Worm (Caenorhabditis elegans) whole organism, L2 larva: ENCODE measurements around the gene bath-27.

Experiments used
- C34F6.9 ChIP-seq: fragments of 150-350 bp; optimal IDR thresholded peaks from 2 replicates; lab custom pipeline; 2014; ENCODE audit warnings: missing biosample characterization, missing genetic modification characterization
- F13H6.1 ChIP-seq: sonication (generic microtip); optimal IDR thresholded peaks from 2 replicates; lab custom pipeline; 2016; ENCODE audit warnings: missing genetic modification characterization, missing compliant biosample characterization
- R02D3.7 ChIP-seq: fragments of 150-350 bp; optimal IDR thresholded peaks from 2 replicates; lab custom pipeline; 2014; ENCODE audit warnings: missing biosample characterization, missing genetic modification characterization
- Y55F3AM.14 ChIP-seq: fragments of 200-800 bp; sonication (Bioruptor generic); optimal IDR thresholded peaks from 2 replicates; lab custom pipeline; 2018; ENCODE audit warnings: mild to moderate bottlenecking, missing genetic modification characterization, missing compliant biosample characterization
- ZK546.5 ChIP-seq: sonication (generic microtip); optimal IDR thresholded peaks from 2 replicates; lab custom pipeline; 2017; ENCODE audit warnings: missing biosample characterization, missing genetic modification characterization
- alr-1 ChIP-seq: fragments of 150-350 bp; optimal IDR thresholded peaks from 2 replicates; lab custom pipeline; 2014; ENCODE audit warnings: missing biosample characterization, missing genetic modification characterization
- aly-2 ChIP-seq: fragments of 150-350 bp; optimal IDR thresholded peaks from 2 replicates; lab custom pipeline; 2014; ENCODE audit warnings: missing biosample characterization, missing genetic modification characterization
- ama-1 ChIP-seq: fragments of 150-350 bp; optimal IDR thresholded peaks from 2 replicates; lab custom pipeline; 2018; ENCODE audit warnings: inconsistent platforms
- blmp-1 ChIP-seq: sonication (generic microtip); optimal IDR thresholded peaks from 2 replicates; lab custom pipeline; 2017; ENCODE audit warnings: missing genetic modification characterization, mild to moderate bottlenecking, missing compliant biosample characterization, antibody characterized with exemption, moderate library complexity; ENCODE audit not compliant: insufficient read depth
- ceh-16 ChIP-seq: fragments of 150-350 bp; optimal IDR thresholded peaks from 2 replicates; lab custom pipeline; 2014; ENCODE audit warnings: missing biosample characterization, missing genetic modification characterization
- dmd-4 ChIP-seq: sonication (generic microtip); optimal IDR thresholded peaks from 2 replicates; lab custom pipeline; 2017; ENCODE audit warnings: missing biosample characterization, missing genetic modification characterization
- egl-27 ChIP-seq: sonication (generic microtip); optimal IDR thresholded peaks from 3 replicates; lab custom pipeline; 2017; ENCODE audit warnings: missing biosample characterization, missing genetic modification reagents, missing genetic modification characterization
- elt-3 ChIP-seq: sonication (generic microtip); optimal IDR thresholded peaks from 2 replicates; lab custom pipeline; 2017; ENCODE audit warnings: missing biosample characterization, missing genetic modification characterization
- fos-1 ChIP-seq: fragments of 150-350 bp; optimal IDR thresholded peaks from 2 replicates; lab custom pipeline; 2014; ENCODE audit warnings: missing biosample characterization, missing genetic modification characterization
- gmeb-1 ChIP-seq: fragments of 150-350 bp; optimal IDR thresholded peaks from 2 replicates; lab custom pipeline; 2014; ENCODE audit warnings: missing biosample characterization, missing genetic modification characterization
- lin-13 ChIP-seq: fragments of 150-350 bp; optimal IDR thresholded peaks from 2 replicates; lab custom pipeline; 2014; ENCODE audit warnings: missing biosample characterization, missing genetic modification reagents, missing genetic modification characterization
- lin-39 ChIP-seq: fragments of 150-350 bp; optimal IDR thresholded peaks from 2 replicates; lab custom pipeline; 2014; ENCODE audit warnings: missing biosample characterization, missing genetic modification reagents, missing genetic modification characterization
- lsy-2 ChIP-seq, 2 experiments: fragments of 150-350 bp in 1 of 2; sonication (generic microtip) in 1 of 2; optimal IDR thresholded peaks; 2 replicates each; lab custom pipeline; 2014 to 2017; ENCODE audit warnings: missing biosample characterization in 2 of 2, missing genetic modification characterization in 2 of 2
- mab-5 ChIP-seq: fragments of 150-350 bp; optimal IDR thresholded peaks from 2 replicates; lab custom pipeline; 2014; ENCODE audit warnings: missing biosample characterization, missing genetic modification characterization
- nhr-11 ChIP-seq: fragments of 150-350 bp; optimal IDR thresholded peaks from 2 replicates; lab custom pipeline; 2014; ENCODE audit warnings: missing biosample characterization, missing genetic modification characterization
- nhr-12 ChIP-seq: fragments of 150-350 bp; optimal IDR thresholded peaks from 2 replicates; lab custom pipeline; 2014; ENCODE audit warnings: missing biosample characterization, missing genetic modification characterization
- nhr-129 ChIP-seq: fragments of 150-350 bp; optimal IDR thresholded peaks from 2 replicates; lab custom pipeline; 2014; ENCODE audit warnings: missing biosample characterization, missing genetic modification characterization
- nhr-21 ChIP-seq: fragments of 150-350 bp; optimal IDR thresholded peaks from 2 replicates; lab custom pipeline; 2014; ENCODE audit warnings: missing biosample characterization, missing genetic modification characterization
- nhr-23 ChIP-seq: fragments of 150-350 bp; optimal IDR thresholded peaks from 2 replicates; lab custom pipeline; 2014; ENCODE audit warnings: missing biosample characterization, missing genetic modification reagents, missing genetic modification characterization
- nhr-237 ChIP-seq: fragments of 150-350 bp; optimal IDR thresholded peaks from 2 replicates; lab custom pipeline; 2014; ENCODE audit warnings: missing biosample characterization, missing genetic modification characterization
- nhr-25 ChIP-seq: fragments of 150-350 bp; sonication (generic microtip); optimal IDR thresholded peaks from 3 replicates; lab custom pipeline; 2014; ENCODE audit warnings: missing biosample characterization, missing genetic modification characterization
- nhr-6 ChIP-seq: fragments of 150-350 bp; optimal IDR thresholded peaks from 2 replicates; lab custom pipeline; 2014; ENCODE audit warnings: missing biosample characterization, missing genetic modification characterization
- nhr-77 ChIP-seq: fragments of 150-350 bp; optimal IDR thresholded peaks from 2 replicates; lab custom pipeline; 2014; ENCODE audit warnings: missing biosample characterization, missing genetic modification characterization
- sem-4 ChIP-seq: fragments of 150-350 bp; optimal IDR thresholded peaks from 2 replicates; lab custom pipeline; 2014; ENCODE audit warnings: missing biosample characterization, missing genetic modification reagents, missing genetic modification characterization
- skn-1 ChIP-seq: sonication (generic microtip); optimal IDR thresholded peaks from 2 replicates; lab custom pipeline; 2017; ENCODE audit warnings: missing biosample characterization, missing genetic modification characterization
- snpc-4 ChIP-seq: fragments of 150-350 bp; optimal IDR thresholded peaks from 2 replicates; lab custom pipeline; 2014; ENCODE audit warnings: missing biosample characterization, missing genetic modification characterization
- unc-39 ChIP-seq: fragments of 150-350 bp; optimal IDR thresholded peaks from 2 replicates; lab custom pipeline; 2014; ENCODE audit warnings: missing biosample characterization, missing genetic modification characterization
- unc-62 ChIP-seq: fragments of 150-350 bp; optimal IDR thresholded peaks from 2 replicates; lab custom pipeline; 2014; ENCODE audit warnings: missing biosample characterization, missing genetic modification reagents, missing genetic modification characterization
- zag-1 ChIP-seq: fragments of 150-350 bp; optimal IDR thresholded peaks from 2 replicates; lab custom pipeline; 2014; ENCODE audit warnings: missing biosample characterization, missing genetic modification characterization
- ztf-11 ChIP-seq: sonication (generic microtip); optimal IDR thresholded peaks from 2 replicates; lab custom pipeline; 2017; ENCODE audit warnings: missing biosample characterization, missing genetic modification characterization
- ztf-4 ChIP-seq: fragments of 150-350 bp; optimal IDR thresholded peaks from 2 replicates; lab custom pipeline; 2014; ENCODE audit warnings: missing biosample characterization, missing genetic modification characterization

The bath-27 gene

DNA sequence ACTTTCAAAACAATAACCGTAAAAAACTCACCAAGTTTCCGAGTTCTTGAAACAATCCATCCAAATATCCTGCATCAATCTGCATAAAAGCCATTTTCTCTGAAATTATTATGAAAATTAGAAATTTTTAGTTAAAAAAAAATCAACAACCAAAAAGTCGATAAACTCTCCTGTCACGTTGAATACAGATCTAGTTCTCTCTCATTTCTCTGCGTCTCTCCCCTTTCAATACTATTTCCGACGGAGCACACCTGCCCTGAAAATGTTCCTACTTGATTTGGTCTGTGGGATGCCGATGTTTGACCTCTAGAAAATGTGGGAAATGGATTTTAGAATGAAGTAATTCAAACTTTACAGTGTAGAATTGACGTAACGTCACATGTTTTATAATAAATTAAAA is 28.6 kb downstream of the bath-27 start, which contains the start of gene T06D4.6:
Gene T06D4.6 (minus strand): TSS at position 101 of the 400 bp plus-strand sequence.
- TF ChIP-seq nhr-237 (no peak), Y55F3AM.14 (GFP tag; lab: Kevin White, UChicago) (no peak), ztf-11 (no peak), ztf-4 (tag; lab: Kevin White, UChicago) (no peak), nhr-21 (tag; lab: Kevin White, UChicago) (no peak), dmd-4 (tag; lab: Kevin White, UChicago) (no peak), blmp-1 (no peak), lsy-2 (tag; optimal IDR thresholded peaks at IDR 0.05; lab: Kevin White, UChicago) (no peak), nhr-25 (tag; lab: Kevin White, UChicago) (no peak), C34F6.9 (no peak), nhr-11 (tag; lab: Kevin White, UChicago) (no peak), zag-1 (tag; lab: Kevin White, UChicago) (no peak), nhr-6 (tag; lab: Kevin White, UChicago) (no peak)
- TF ChIP-seq, all 48 proteins: peak for 0

DNA sequence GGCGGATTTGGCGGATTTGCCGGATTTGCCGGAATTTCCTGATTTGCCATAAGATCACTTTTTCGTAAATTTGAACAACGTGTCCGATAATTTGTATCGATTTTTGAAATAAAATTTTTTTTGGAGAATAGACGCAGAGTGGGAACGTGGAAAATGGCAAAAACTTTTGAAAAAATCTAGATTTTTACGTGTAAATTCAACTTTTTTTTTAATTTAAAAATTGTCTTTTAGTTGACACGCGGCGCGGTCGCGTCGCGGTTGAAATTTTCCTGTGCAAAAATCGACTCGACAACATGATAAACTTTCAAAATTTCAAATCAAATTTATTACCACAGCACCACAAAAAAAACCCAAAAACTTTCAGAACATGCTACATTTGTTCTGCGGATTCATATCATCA is 36.5 kb downstream of the bath-27 start, which contains the start of gene nep-20:
Gene nep-20 (minus strand): TSS at position 101 of the 400 bp plus-strand sequence.
- no peak for TF ChIP-seq nhr-12
- TF ChIP-seq zag-1 (tag; lab: Kevin White, UChicago): no peak
- no peak for TF ChIP-seq nhr-23 (tag; lab: Kevin White, UChicago)
- no peak for TF ChIP-seq ztf-4 (tag; lab: Kevin White, UChicago)
- no peak for TF ChIP-seq lsy-2 (tag; optimal IDR thresholded peaks at IDR 0.05; lab: Kevin White, UChicago)
- no peak for TF ChIP-seq unc-39 (tag; lab: Kevin White, UChicago)
- TF ChIP-seq gmeb-1 (tag; lab: Kevin White, UChicago): no peak
- no peak for TF ChIP-seq F13H6.1 (tag; lab: Kevin White, UChicago)
- TF ChIP-seq snpc-4: no peak
- TF ChIP-seq blmp-1: no peak
- no peak for TF ChIP-seq lin-13 (GFP tag; lab: Kevin White, UChicago)
- no peak for TF ChIP-seq fos-1 (tag; lab: Kevin White, UChicago)
- TF ChIP-seq dmd-4 (tag; lab: Kevin White, UChicago): no peak
- TF ChIP-seq elt-3 (tag; lab: Kevin White, UChicago): no peak
- no peak for TF ChIP-seq aly-2 (tag; lab: Kevin White, UChicago)
- no peak for TF ChIP-seq skn-1
- no peak for TF ChIP-seq ama-1 (lab: Kevin White, UChicago)
- TF ChIP-seq ztf-11: no peak

DNA sequence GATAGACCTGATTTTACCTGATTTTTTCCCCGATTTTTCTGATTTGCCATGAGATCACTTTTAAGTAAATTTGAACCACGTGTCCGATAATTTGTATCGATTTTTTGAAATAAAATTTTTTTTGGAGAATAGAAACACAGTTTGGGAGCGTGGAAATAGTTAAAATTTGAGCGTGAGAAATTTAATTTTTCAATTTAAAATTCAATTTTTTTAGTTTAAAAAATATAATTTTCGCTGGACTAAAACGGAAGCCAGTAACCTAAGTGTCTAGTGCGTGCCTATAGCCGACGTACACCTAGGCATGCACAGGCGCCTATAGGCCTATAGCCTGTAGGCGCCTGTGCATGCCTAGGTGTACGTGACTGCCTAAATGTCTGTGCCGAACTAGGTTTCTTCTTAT is 40.3 kb downstream of the bath-27 start, which contains the start of gene nep-9:
Gene nep-9 (minus strand): TSS at position 101 of the 400 bp plus-strand sequence.
- TF ChIP-seq nhr-12 (no peak), lsy-2 (tag; optimal IDR thresholded peaks at IDR 0.05; lab: Kevin White, UChicago) (no peak), nhr-129 (tag; lab: Kevin White, UChicago) (no peak), ceh-16 (tag; lab: Kevin White, UChicago) (no peak), unc-39 (tag; lab: Kevin White, UChicago) (no peak), ZK546.5 (tag; lab: Kevin White, UChicago) (no peak), lin-13 (GFP tag; lab: Kevin White, UChicago) (no peak), dmd-4 (tag; lab: Kevin White, UChicago) (no peak), ztf-4 (tag; lab: Kevin White, UChicago) (no peak), nhr-11 (tag; lab: Kevin White, UChicago) (no peak), nhr-77 (tag; lab: Kevin White, UChicago) (no peak), lin-39 (tag; lab: Kevin White, UChicago) (no peak), snpc-4 (no peak), Y55F3AM.14 (GFP tag; lab: Kevin White, UChicago) (no peak), sem-4 (tag; lab: Kevin White, UChicago) (no peak), unc-62 (GFP tag; lab: Kevin White, UChicago) (no peak), nhr-25 (tag; lab: Kevin White, UChicago) (no peak), egl-27 (tag; lab: Kevin White, UChicago) (no peak)

DNA sequence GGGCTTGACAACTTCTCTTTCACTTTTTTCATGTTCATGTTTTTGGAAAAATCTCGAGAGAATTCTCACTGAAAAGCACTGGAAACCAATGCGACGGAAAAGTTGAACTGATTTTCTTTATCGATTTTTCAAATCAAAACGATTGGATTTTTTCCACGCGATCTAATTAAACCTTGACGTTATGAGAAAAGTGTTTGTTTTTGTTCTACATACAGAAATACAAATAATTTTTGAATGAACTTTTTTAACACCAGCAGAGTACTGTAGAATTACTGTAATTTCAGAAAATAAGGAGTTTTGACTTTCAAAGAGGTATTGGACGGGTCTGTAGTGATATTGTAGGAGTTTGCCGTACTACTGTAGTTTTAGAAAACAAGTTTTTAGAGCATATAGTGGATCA is 43.9 kb downstream of the bath-27 start, which contains the start of gene nep-10:
Gene nep-10 (minus strand): TSS at position 101 of the 400 bp plus-strand sequence.
- no peak for TF ChIP-seq nhr-6 (tag; lab: Kevin White, UChicago)
- no peak for TF ChIP-seq ztf-4 (tag; lab: Kevin White, UChicago)
- TF ChIP-seq nhr-11 (tag; lab: Kevin White, UChicago): no peak
- no peak for TF ChIP-seq unc-39 (tag; lab: Kevin White, UChicago)
- no peak for TF ChIP-seq C34F6.9
- no peak for TF ChIP-seq zag-1 (tag; lab: Kevin White, UChicago)
- no peak for TF ChIP-seq nhr-23 (tag; lab: Kevin White, UChicago)
- no peak for TF ChIP-seq alr-1 (tag; lab: Kevin White, UChicago)
- no peak for TF ChIP-seq Y55F3AM.14 (GFP tag; lab: Kevin White, UChicago)
- TF ChIP-seq mab-5: no peak
- TF ChIP-seq R02D3.7 (tag; lab: Kevin White, UChicago): no peak
- TF ChIP-seq lin-13 (GFP tag; lab: Kevin White, UChicago): no peak
- no peak for TF ChIP-seq gmeb-1 (tag; lab: Kevin White, UChicago)
- no peak for TF ChIP-seq nhr-77 (tag; lab: Kevin White, UChicago)
